Worm (Caenorhabditis elegans) whole organism, young adult: ENCODE measurements around the gene lact-3.

Source experiments
- C17E4.6 ChIP-seq: fragments of 200-800 bp; sonication (Bioruptor generic); IDR thresholded peaks from 2 replicates; pipeline ENCODE4 v1.3.6; 2022; ENCODE audit warnings: missing genetic modification reagents, missing genetic modification characterization, missing compliant biosample characterization
- F10E7.11 ChIP-seq: sonication (generic microtip); optimal IDR thresholded peaks from 2 replicates; lab custom pipeline; 2017; ENCODE audit warnings: mild to moderate bottlenecking, missing genetic modification characterization, moderate library complexity, missing compliant biosample characterization
- F22D6.2 ChIP-seq: sonication (generic microtip); optimal IDR thresholded peaks from 2 replicates; lab custom pipeline; 2016; ENCODE audit warnings: mild to moderate bottlenecking, missing genetic modification characterization, missing compliant biosample characterization
- F37B4.10 ChIP-seq: fragments of 200-800 bp; sonication (Bioruptor generic); IDR thresholded peaks from 2 replicates; pipeline ENCODE4 v1.3.6; 2022; ENCODE audit warnings: missing genetic modification characterization, missing compliant biosample characterization
- F57C9.4 ChIP-seq: sonication (generic microtip); optimal IDR thresholded peaks from 2 replicates; lab custom pipeline; 2017; ENCODE audit warnings: mild to moderate bottlenecking, missing genetic modification characterization, missing compliant biosample characterization
- Y67H2A.10 ChIP-seq: fragments of 200-800 bp; sonication (Bioruptor generic); conservative IDR thresholded peaks from 2 replicates; pipeline ENCODE4 v1.3.6; 2022; ENCODE audit warnings: missing genetic modification reagents, missing genetic modification characterization, missing compliant biosample characterization
- Y95B8A.8 ChIP-seq: fragments of 200-800 bp; sonication (Bioruptor generic); IDR thresholded peaks from 2 replicates; pipeline ENCODE4 v1.3.6; 2022; ENCODE audit warnings: missing genetic modification reagents, missing genetic modification characterization, missing compliant biosample characterization
- bed-1 ChIP-seq: fragments of 200-800 bp; sonication (Bioruptor generic); IDR thresholded peaks from 2 replicates; pipeline ENCODE4 v1.3.6; 2022; ENCODE audit warnings: missing genetic modification reagents, missing genetic modification characterization, missing compliant biosample characterization
- cebp-2 ChIP-seq: fragments of 200-800 bp; sonication (Bioruptor generic); IDR thresholded peaks from 2 replicates; pipeline ENCODE4 v1.3.6; 2022; ENCODE audit warnings: missing genetic modification characterization, missing compliant biosample characterization
- egl-44 ChIP-seq: fragments of 200-800 bp; sonication (Bioruptor generic); IDR thresholded peaks from 2 replicates; pipeline ENCODE4 v1.3.6; 2022; ENCODE audit warnings: missing genetic modification reagents, missing genetic modification characterization, missing compliant biosample characterization
- egrh-3 ChIP-seq: fragments of 200-800 bp; sonication (Bioruptor generic); IDR thresholded peaks from 2 replicates; pipeline ENCODE4 v1.3.6; 2022; ENCODE audit warnings: missing genetic modification reagents, missing genetic modification characterization, missing compliant biosample characterization
- him-1 ChIP-seq: sonication (generic microtip); optimal IDR thresholded peaks from 2 replicates; lab custom pipeline; 2016; ENCODE audit warnings: missing genotype, missing genetic modification reagents, missing genetic modification characterization, missing compliant biosample characterization
- hlh-26 ChIP-seq: fragments of 200-800 bp; sonication (Bioruptor generic); conservative IDR thresholded peaks from 2 replicates; pipeline ENCODE4 v1.3.6; 2022; ENCODE audit warnings: missing genetic modification reagents, missing genetic modification characterization, missing compliant biosample characterization
- hmg-1.2 ChIP-seq: fragments of 200-800 bp; sonication (Bioruptor generic); IDR thresholded peaks from 2 replicates; pipeline ENCODE4 v1.3.6; 2022; ENCODE audit warnings: missing genetic modification reagents, missing genetic modification characterization, missing compliant biosample characterization
- hrde-1 ChIP-seq: sonication (generic microtip); optimal IDR thresholded peaks from 2 replicates; lab custom pipeline; 2016; ENCODE audit warnings: missing genetic modification characterization, mild to moderate bottlenecking, missing compliant biosample characterization, moderate library complexity, missing genotype, missing genetic modification reagents, borderline replicate concordance
- lin-40 ChIP-seq: sonication (generic microtip); optimal IDR thresholded peaks from 2 replicates; lab custom pipeline; 2016; ENCODE audit warnings: missing genetic modification characterization, mild to moderate bottlenecking, missing compliant biosample characterization, missing genotype, missing genetic modification reagents
- lsy-27 ChIP-seq: sonication (generic microtip); optimal IDR thresholded peaks from 2 replicates; lab custom pipeline; 2017; ENCODE audit warnings: missing genetic modification characterization, mild to moderate bottlenecking, missing compliant biosample characterization, antibody characterized with exemption, missing genotype, borderline replicate concordance; ENCODE audit not compliant: insufficient read depth
- madf-10 ChIP-seq: sonication (generic microtip); optimal IDR thresholded peaks from 2 replicates; lab custom pipeline; 2016; ENCODE audit warnings: mild to moderate bottlenecking, missing genetic modification characterization, missing compliant biosample characterization
- madf-6 ChIP-seq: fragments of 200-800 bp; sonication (Bioruptor generic); IDR thresholded peaks from 2 replicates; pipeline ENCODE4 v1.3.6; 2022; ENCODE audit warnings: missing genetic modification reagents, missing genetic modification characterization, missing compliant biosample characterization
- mcd-1 ChIP-seq: fragments of 200-800 bp; sonication (Bioruptor generic); IDR thresholded peaks from 2 replicates; pipeline ENCODE4 v1.3.6; 2022; ENCODE audit warnings: missing genetic modification reagents, missing genetic modification characterization, missing compliant biosample characterization
- nhr-120 ChIP-seq: fragments of 200-800 bp; sonication (Bioruptor generic); IDR thresholded peaks from 2 replicates; pipeline ENCODE4 v1.3.6; 2022; ENCODE audit warnings: missing genetic modification characterization, missing compliant biosample characterization
- nhr-80 ChIP-seq: sonication (generic microtip); optimal IDR thresholded peaks from 2 replicates; lab custom pipeline; 2016; ENCODE audit warnings: missing genetic modification characterization, missing compliant biosample characterization
- pbrm-1 ChIP-seq: fragments of 200-800 bp; sonication (Bioruptor generic); IDR thresholded peaks from 2 replicates; pipeline ENCODE4 v1.3.6; 2022; ENCODE audit warnings: missing genetic modification reagents, missing genetic modification characterization, missing compliant biosample characterization
- pha-4 ChIP-seq: fragments of 150-350 bp; sonication (generic microtip); optimal IDR thresholded peaks from 2 replicates; lab custom pipeline; 2014; ENCODE audit warnings: missing biosample characterization, missing genetic modification reagents, missing genetic modification characterization
- rcor-1 ChIP-seq: fragments of 200-800 bp; sonication (Bioruptor generic); IDR thresholded peaks from 2 replicates; pipeline ENCODE4 v1.3.6; 2022; ENCODE audit warnings: missing genetic modification reagents, missing genetic modification characterization, missing compliant biosample characterization
- unc-62 ChIP-seq: fragments of 150-350 bp; optimal IDR thresholded peaks from 2 replicates; lab custom pipeline; 2014; ENCODE audit warnings: missing biosample characterization, missing genetic modification reagents, missing genetic modification characterization
- zfh-2 ChIP-seq: fragments of 200-800 bp; sonication (Bioruptor generic); conservative IDR thresholded peaks from 2 replicates; pipeline ENCODE4 v1.3.6; 2022; ENCODE audit warnings: missing genetic modification reagents, missing genetic modification characterization, missing compliant biosample characterization
- ztf-25 ChIP-seq: fragments of 200-800 bp; sonication (Bioruptor generic); IDR thresholded peaks from 2 replicates; pipeline ENCODE4 v1.3.6; 2022; ENCODE audit warnings: missing genetic modification reagents, missing genetic modification characterization, missing compliant biosample characterization

The lact-3 gene

DNA sequence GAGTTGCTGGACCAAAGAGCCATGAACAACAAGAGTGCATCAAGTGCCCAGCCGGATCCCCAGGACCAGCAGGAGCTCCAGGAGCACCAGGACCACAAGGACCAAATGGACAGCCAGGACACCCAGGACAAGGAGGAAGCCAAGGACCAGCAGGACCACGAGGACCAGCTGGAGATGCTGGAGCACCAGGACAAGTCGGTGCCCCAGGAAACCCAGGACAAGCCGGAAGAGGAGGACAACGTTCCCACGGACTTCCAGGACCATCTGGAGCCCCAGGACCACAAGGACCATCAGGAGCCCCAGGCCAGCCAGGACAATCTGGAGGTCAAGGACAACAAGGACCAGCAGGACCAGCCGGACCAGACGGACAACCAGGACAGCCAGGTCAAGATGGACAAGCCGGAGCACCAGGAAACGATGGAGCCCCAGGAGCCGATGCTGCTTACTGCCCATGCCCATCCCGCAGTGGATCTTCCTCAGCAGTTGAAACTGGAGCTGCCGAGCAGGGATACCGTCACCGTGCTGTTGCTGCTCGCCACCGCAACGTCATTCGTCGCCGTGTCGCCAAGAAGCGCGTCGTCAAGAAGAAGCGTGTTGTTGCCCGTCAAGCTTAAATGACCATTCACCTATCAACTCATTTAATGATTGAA, 48.0 kb upstream of the lact-3 start (continued):
- no peak for TF ChIP-seq rcor-1
- 0 out of 2 replicates have a peak, but pooled peaks have one; percentile 70 for TF ChIP-seq nhr-120 (GFP tag; lab: Robert Waterston, UW)
- TF ChIP-seq ztf-25 (GFP tag; lab: Robert Waterston, UW), result no peak
- TF ChIP-seq egl-44 (GFP tag; lab: Robert Waterston, UW), result no peak
- TF ChIP-seq, all 124 proteins: peak for 6

DNA sequence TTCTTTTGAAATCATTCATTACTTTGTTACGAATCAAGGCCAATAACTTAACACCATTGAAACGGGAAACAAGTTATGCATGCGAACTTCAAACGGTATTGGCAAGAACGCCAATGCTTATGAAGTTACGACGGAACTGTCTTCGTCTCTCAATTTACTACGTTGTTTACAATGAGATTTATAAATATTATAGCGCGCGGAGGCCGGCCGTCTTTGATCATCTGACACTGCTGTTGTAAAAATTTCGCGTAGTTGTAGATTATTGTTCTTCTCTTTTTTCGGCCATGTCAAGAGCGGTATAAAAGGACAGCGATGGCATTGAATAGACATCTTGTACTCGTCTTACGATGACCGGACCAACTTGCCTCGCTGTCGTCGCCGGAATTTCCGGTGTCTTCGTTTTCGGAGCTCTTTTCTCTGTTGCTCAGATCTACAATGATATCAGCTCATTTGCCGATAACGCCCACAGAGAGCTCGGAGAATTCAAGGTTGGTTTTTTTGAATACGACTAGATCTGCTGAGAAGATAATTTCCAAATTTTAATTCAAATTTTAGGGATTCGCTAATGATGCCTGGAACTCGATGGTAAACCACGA, 47.2 kb upstream of the lact-3 start, which contains the start of gene col-39:
col-39 (plus strand) TSS at position 342 of the 596 bp plus-strand sequence.
- peak; percentile 8 for TF ChIP-seq lin-40 (tag; lab: Kevin White, UChicago)
- TF ChIP-seq Y67H2A.10 (GFP tag; lab: Robert Waterston, UW), result no peak
- no peak for TF ChIP-seq F10E7.11
- TF ChIP-seq, all 124 proteins: peak for 1

DNA sequence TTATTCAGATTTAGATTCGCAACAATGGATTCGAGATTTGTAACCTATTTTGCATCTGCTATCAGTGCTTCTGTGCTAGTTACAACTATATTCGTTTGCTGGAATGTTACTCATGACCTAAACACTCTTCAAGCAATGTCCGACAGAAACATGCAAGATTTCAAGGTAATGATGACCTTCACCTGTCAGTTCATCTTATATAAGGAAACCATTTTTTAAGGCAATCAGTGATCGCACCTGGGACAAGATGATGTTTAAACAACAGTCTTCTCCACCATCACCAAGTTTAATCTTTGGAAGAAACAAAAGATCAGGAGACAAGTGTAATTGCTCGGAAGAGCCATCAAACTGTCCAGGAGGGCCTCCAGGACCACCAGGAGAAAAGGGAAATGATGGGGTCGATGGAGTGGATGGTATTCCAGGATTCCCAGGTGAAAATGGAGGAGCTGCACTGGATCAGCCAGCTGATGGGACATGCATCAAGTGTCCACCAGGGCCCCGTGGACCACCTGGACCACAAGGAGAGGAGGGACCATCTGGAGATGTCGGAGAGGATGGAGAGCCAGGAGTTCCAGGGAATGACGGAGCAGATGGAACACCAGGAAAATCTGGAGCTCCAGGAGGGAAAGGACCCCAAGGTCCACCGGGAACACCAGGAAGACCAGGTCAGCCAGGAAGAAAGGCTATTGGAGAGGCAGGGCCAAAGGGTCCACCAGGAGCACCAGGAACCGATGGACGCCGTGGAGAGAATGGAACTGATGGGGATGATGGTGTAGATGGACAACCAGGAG, 46.3 kb upstream of the lact-3 start, which contains the start of gene col-79:
col-79 (plus strand) TSS at position 20 of the 791 bp plus-strand sequence.
- TF ChIP-seq C17E4.6 (no peak), mcd-1 (0 out of 2 replicates have a peak, but pooled peaks have one; percentile 13), pbrm-1 (GFP tag; lab: Robert Waterston, UW) (peak; percentile 13; the same call in 1 of the 2 replicates), zfh-2 (GFP tag; lab: Robert Waterston, UW) (peak; percentile 88), hlh-26 (GFP tag; lab: Robert Waterston, UW) (no peak), egrh-3 (peak; percentile 68; the same call in 1 of the 2 replicates)

DNA sequence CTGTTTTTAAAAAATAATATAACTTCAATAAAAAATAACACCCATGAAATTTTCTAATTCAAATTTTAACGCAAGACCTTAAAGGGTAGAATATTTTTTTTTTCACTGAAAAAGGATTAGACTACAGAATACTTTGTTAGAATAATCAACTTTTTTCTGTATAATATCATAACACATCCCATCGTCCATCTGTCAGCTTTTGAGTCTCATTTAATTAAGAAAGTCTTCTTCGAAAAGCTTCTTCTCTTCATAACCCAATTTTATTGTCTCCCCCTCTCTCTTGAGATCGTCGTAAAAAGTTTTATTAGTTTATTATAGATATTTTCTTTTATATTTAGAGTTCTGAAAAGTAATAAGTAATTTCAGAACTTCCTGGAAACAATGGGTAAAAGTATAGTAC, 38.6 kb upstream of the lact-3 start:
- TF ChIP-seq F37B4.10 (GFP tag; lab: Robert Waterston, UW) (no peak), madf-6 (GFP tag; lab: Robert Waterston, UW) (no peak), nhr-80 (tag; lab: Kevin White, UChicago) (no peak), egrh-3 (no peak), bed-1 (GFP tag; lab: Robert Waterston, UW) (no peak), F22D6.2 (tag; lab: Kevin White, UChicago) (no peak), him-1 (tag; lab: Kevin White, UChicago) (no peak), unc-62 (GFP tag; lab: Kevin White, UChicago) (no peak)

DNA sequence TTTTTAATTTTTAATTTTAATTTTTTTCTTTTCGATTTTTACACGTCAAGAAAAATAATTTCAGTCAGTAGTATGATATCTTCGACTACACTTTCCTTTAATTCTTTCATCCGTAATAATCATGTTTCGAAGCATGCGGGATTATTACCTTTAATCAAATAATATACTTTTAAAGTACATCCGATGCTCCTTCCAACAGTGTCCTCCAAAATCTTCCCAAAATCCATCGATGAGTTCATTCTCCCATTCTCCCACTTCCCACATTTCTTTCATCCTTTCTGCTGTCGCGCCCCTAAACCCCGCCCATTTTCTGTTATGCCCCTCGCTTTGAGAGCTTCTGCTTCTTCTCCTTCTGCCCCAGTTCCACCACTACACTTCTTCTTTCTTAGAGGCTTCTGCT, 37.2 kb upstream of the lact-3 start, which contains the start of gene lgc-57:
lgc-57 (plus strand) TSS at position 301 of the 400 bp plus-strand sequence.
- TF ChIP-seq madf-10 (no peak), F57C9.4 (tag; lab: Kevin White, UChicago) (no peak), Y95B8A.8 (GFP tag; lab: Robert Waterston, UW) (no peak), cebp-2 (GFP tag; lab: Robert Waterston, UW) (no peak), lsy-27 (tag; lab: Kevin White, UChicago) (no peak)

ce11 chrII:10693655-10694054, 36.2 kb upstream of the lact-3 start, which contains the start of gene gbh-1:
gbh-1 (minus strand) TSS chrII:10693803.
- TF ChIP-seq pha-4 (tag; lab: Kevin White, UChicago) (no peak), hrde-1 (tag; lab: Kevin White, UChicago) (no peak), nhr-80 (tag; lab: Kevin White, UChicago) (peak; percentile 26), hmg-1.2 (GFP tag; lab: Robert Waterston, UW) (0 out of 2 replicates have a peak, but pooled peaks have one; percentile 8)
